Worm (Caenorhabditis elegans) whole organism, mixed stage, embryonic: Measurements from ENCODE around the gene emb-30.

Experiments used
- ceh-39 ChIP-seq: fragments of 150-350 bp; optimal IDR thresholded peaks from 2 replicates; lab custom pipeline; 2014; ENCODE audit warnings: missing biosample characterization, missing genetic modification characterization
- cnd-1 ChIP-seq: fragments of 200-800 bp; sonication (Bioruptor generic); optimal IDR thresholded peaks from 2 replicates; lab custom pipeline; 2018; ENCODE audit warnings: mild to moderate bottlenecking, missing genetic modification characterization, missing compliant biosample characterization
- lin-13 ChIP-seq: fragments of 150-350 bp; optimal IDR thresholded peaks from 2 replicates; lab custom pipeline; 2014; ENCODE audit warnings: missing biosample characterization, missing genetic modification characterization
- lsy-2 ChIP-seq: fragments of 150-350 bp; optimal IDR thresholded peaks from 2 replicates; lab custom pipeline; 2014; ENCODE audit warnings: missing biosample characterization, missing genetic modification characterization
- mls-2 ChIP-seq: sonication (generic microtip); optimal IDR thresholded peaks from 2 replicates; lab custom pipeline; 2016; ENCODE audit warnings: mild to moderate bottlenecking, missing genetic modification characterization, moderate library complexity, missing compliant biosample characterization
- nhr-237 ChIP-seq: fragments of 150-350 bp; optimal IDR thresholded peaks from 2 replicates; lab custom pipeline; 2014; ENCODE audit warnings: missing biosample characterization, missing genetic modification characterization
- nhr-76 ChIP-seq: sonication (generic microtip); optimal IDR thresholded peaks from 2 replicates; lab custom pipeline; 2017; ENCODE audit warnings: missing biosample characterization, missing genetic modification characterization
- snpc-4 ChIP-seq: fragments of 150-350 bp; optimal IDR thresholded peaks from 2 replicates; lab custom pipeline; 2014; ENCODE audit warnings: missing biosample characterization, missing genetic modification characterization
- unc-62 ChIP-seq: fragments of 150-350 bp; optimal IDR thresholded peaks from 2 replicates; lab custom pipeline; 2014; ENCODE audit warnings: missing biosample characterization, missing genetic modification reagents, missing genetic modification characterization

- no peak for TF ChIP-seq snpc-4 (tag; lab: Kevin White, UChicago)
- TF ChIP-seq lin-13 (tag; lab: Kevin White, UChicago), result no peak
- no peak for TF ChIP-seq mls-2 (tag; lab: Kevin White, UChicago)
- no peak for TF ChIP-seq nhr-237 (tag; lab: Kevin White, UChicago)
- no peak for TF ChIP-seq unc-62 (GFP tag; lab: Kevin White, UChicago)
- TF ChIP-seq cnd-1 (tag; lab: Kevin White, UChicago), result no peak
- no peak for TF ChIP-seq ceh-39 (tag; lab: Kevin White, UChicago)
- TF ChIP-seq nhr-76 (tag; lab: Kevin White, UChicago), result no peak
- no peak for TF ChIP-seq lsy-2 (tag; lab: Kevin White, UChicago)
Observed at ce11 chrIII:9449831-9450230, 8.6 kb upstream of the emb-30 start, which contains the start of gene F54C8.6.
